Fruit fly (Drosophila melanogaster) whole organism, adult: ENCODE measurements around the gene ras.

Source experiments
- CG11617 ChIP-seq: fragments of 200-800 bp; sonication (Bioruptor generic); optimal IDR thresholded peaks from 2 replicates; lab custom pipeline; 2017; ENCODE audit warnings: mild to moderate bottlenecking, missing biosample characterization, missing genetic modification reagents, missing genetic modification characterization
- CG12768 ChIP-seq: fragments of 200-800 bp; sonication (Bioruptor generic); optimal IDR thresholded peaks from 2 replicates; lab custom pipeline; 2017; ENCODE audit warnings: missing biosample characterization, missing genetic modification characterization, mild to moderate bottlenecking, moderate library complexity, missing genetic modification reagents
- CG14711 ChIP-seq: fragments of 200-800 bp; sonication (Bioruptor generic); optimal IDR thresholded peaks from 2 replicates; lab custom pipeline; 2018; ENCODE audit warnings: missing biosample characterization, mild to moderate bottlenecking, missing genetic modification characterization, moderate library complexity
- CG1620 ChIP-seq: fragments of 200-800 bp; sonication (Bioruptor generic); optimal IDR thresholded peaks from 2 replicates; lab custom pipeline; 2016; ENCODE audit warnings: missing biosample characterization, missing genetic modification characterization
- CG33017 ChIP-seq: fragments of 200-800 bp; sonication (Bioruptor generic); optimal IDR thresholded peaks from 2 replicates; lab custom pipeline; 2018; ENCODE audit warnings: missing biosample characterization, mild to moderate bottlenecking, missing genetic modification characterization, moderate library complexity
- CG5204 ChIP-seq: fragments of 200-800 bp; sonication (Bioruptor generic); optimal IDR thresholded peaks from 2 replicates; lab custom pipeline; 2016; ENCODE audit warnings: missing biosample characterization, missing genetic modification characterization
- CG7045 ChIP-seq: fragments of 200-800 bp; sonication (Bioruptor generic); optimal IDR thresholded peaks from 2 replicates; lab custom pipeline; 2017; ENCODE audit warnings: missing biosample characterization, mild to moderate bottlenecking, missing genetic modification characterization
- CG7101 ChIP-seq: fragments of 200-800 bp; sonication (Bioruptor generic); optimal IDR thresholded peaks from 2 replicates; lab custom pipeline; 2018; ENCODE audit warnings: missing biosample characterization, mild to moderate bottlenecking, missing genetic modification characterization, moderate library complexity
- Clk ChIP-seq: fragments of 200-800 bp; sonication (Bioruptor generic); optimal IDR thresholded peaks from 2 replicates; lab custom pipeline; 2017; ENCODE audit warnings: missing biosample characterization, missing genetic modification characterization
- Crg-1 ChIP-seq: fragments of 200-800 bp; sonication (Bioruptor generic); optimal IDR thresholded peaks from 2 replicates; lab custom pipeline; 2016; ENCODE audit warnings: missing biosample characterization, missing genetic modification characterization
- Hr96 ChIP-seq: fragments of 200-800 bp; sonication (Bioruptor generic); optimal IDR thresholded peaks from 2 replicates; lab custom pipeline; 2016; ENCODE audit warnings: missing biosample characterization, missing genetic modification characterization
- Mnt ChIP-seq: fragments of 200-800 bp; sonication (Bioruptor generic); optimal IDR thresholded peaks from 2 replicates; lab custom pipeline; 2016; ENCODE audit warnings: missing biosample characterization, mild to moderate bottlenecking, missing genetic modification characterization
- bab1 ChIP-seq: fragments of 200-800 bp; sonication (Bioruptor generic); optimal IDR thresholded peaks from 3 replicates; lab custom pipeline; 2019; ENCODE audit warnings: missing biosample characterization, mild to moderate bottlenecking, missing genetic modification characterization, moderate library complexity
- cic ChIP-seq: fragments of 200-800 bp; sonication (Bioruptor generic); optimal IDR thresholded peaks from 2 replicates; lab custom pipeline; 2017; ENCODE audit warnings: missing biosample characterization, mild to moderate bottlenecking, missing genetic modification characterization, moderate library complexity
- cnc ChIP-seq, 2 experiments: fragments of >200 bp; optimal IDR thresholded peaks; 2 replicates each; lab custom pipeline; 2017
- kay ChIP-seq: fragments of 200-800 bp; sonication (Bioruptor generic); peaks from one replicate; lab custom pipeline; 2016; ENCODE audit warnings: missing biosample characterization, missing genetic modification characterization, borderline replicate concordance
- ovo ChIP-seq: fragments of 200-800 bp; sonication (Bioruptor generic); optimal IDR thresholded peaks from 2 replicates; lab custom pipeline; 2016; ENCODE audit warnings: missing biosample characterization, missing genetic modification characterization
- pad ChIP-seq: fragments of 200-800 bp; sonication (Bioruptor generic); optimal IDR thresholded peaks from 3 replicates; lab custom pipeline; 2017; ENCODE audit warnings: missing biosample characterization, missing genetic modification characterization, mild to moderate bottlenecking, moderate library complexity, missing genetic modification reagents
- tj ChIP-seq: fragments of 200-800 bp; sonication (Bioruptor generic); optimal IDR thresholded peaks from 3 replicates; lab custom pipeline; 2017; ENCODE audit warnings: missing biosample characterization, mild to moderate bottlenecking, missing genetic modification characterization, moderate library complexity
- toe ChIP-seq: fragments of 200-800 bp; sonication (Bioruptor generic); optimal IDR thresholded peaks from 2 replicates; lab custom pipeline; 2016; ENCODE audit warnings: missing biosample characterization, missing genetic modification characterization

ras gene

DNA sequence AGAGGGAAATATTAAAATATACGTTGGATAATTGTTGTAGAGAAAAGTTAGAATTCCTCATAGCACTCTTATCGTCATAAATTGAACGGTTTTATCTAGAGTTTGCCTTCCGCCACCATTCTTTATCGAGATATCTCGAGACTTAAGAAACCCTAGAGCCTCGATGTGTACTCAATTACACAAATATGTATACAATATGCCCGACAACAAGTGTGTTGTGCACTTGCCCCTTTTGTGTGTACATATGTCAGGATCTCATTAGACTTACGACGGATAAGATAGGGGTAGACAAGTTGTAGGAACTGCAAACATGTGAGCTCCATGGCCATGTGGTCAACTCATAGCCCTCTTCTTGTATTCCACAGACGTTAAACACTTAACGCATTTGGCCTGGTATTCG, 29.3 kb downstream of the ras start:
- TF ChIP-seq CG11617 (GFP tag; lab: Kevin White, UChicago), result no peak
- TF ChIP-seq bab1 (GFP tag; lab: Kevin White, UChicago), result no peak
- no peak for TF ChIP-seq kay (GFP tag; lab: Kevin White, UChicago)
- TF ChIP-seq CG7045 (GFP tag; lab: Kevin White, UChicago), result no peak
- TF ChIP-seq pad (GFP tag; lab: Kevin White, UChicago), result no peak
- TF ChIP-seq CG1620 (GFP tag; lab: Kevin White, UChicago), result no peak
- TF ChIP-seq CG5204 (GFP tag; lab: Kevin White, UChicago), result no peak
- TF ChIP-seq cnc (optimal IDR thresholded peaks at IDR 0.05; lab: Kevin White, UChicago), result no peak
- TF ChIP-seq tj, result no peak
- TF ChIP-seq cic (GFP tag; lab: Kevin White, UChicago), result no peak
- TF ChIP-seq CG7101 (tag; lab: Kevin White, UChicago), result no peak
- no peak for TF ChIP-seq Hr96 (GFP tag; lab: Kevin White, UChicago)
- TF ChIP-seq ovo (GFP tag; lab: Kevin White, UChicago), result no peak

- TF ChIP-seq bab1 (GFP tag; lab: Kevin White, UChicago), result no peak
- no peak for TF ChIP-seq Clk (GFP tag; lab: Kevin White, UChicago)
- TF ChIP-seq ovo (GFP tag; lab: Kevin White, UChicago), result no peak
- TF ChIP-seq Crg-1 (GFP tag; lab: Kevin White, UChicago), result no peak
- no peak for TF ChIP-seq tj
These were observed 30.8 kb downstream of the ras start for dm6 chrX:10774957-10775682.

DNA sequence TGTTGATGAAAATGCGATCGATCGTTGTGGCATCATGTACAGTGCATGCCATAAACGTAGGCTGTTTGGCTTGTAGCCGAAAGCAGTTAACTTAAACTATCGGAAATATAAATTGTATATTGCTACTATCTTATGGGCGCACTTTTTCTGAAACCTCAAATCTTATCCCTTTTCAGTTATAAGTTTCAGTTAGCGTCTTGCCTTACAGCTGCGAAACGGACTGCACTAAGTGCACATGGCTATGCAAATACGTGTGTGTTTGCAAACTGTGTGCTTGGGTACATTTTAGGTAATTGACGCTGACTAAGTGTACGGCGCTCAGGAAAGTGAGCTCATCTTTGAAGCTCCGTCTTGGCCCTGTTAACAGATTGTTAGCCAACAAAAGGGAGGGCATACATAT, 31.4 kb downstream of the ras start:
- no peak for TF ChIP-seq Clk (GFP tag; lab: Kevin White, UChicago)
- TF ChIP-seq bab1 (GFP tag; lab: Kevin White, UChicago), result peak; percentile 84
- TF ChIP-seq ovo (GFP tag; lab: Kevin White, UChicago), result peak; percentile 63
- TF ChIP-seq CG11617 (GFP tag; lab: Kevin White, UChicago), result peak; percentile 71
- peak; percentile 72 for TF ChIP-seq CG14711 (tag; lab: Kevin White, UChicago)
- peak; percentile 56 for TF ChIP-seq CG7045 (GFP tag; lab: Kevin White, UChicago)
- peak; percentile 65 for TF ChIP-seq CG33017 (tag; lab: Kevin White, UChicago)
- peak; percentile 80 for TF ChIP-seq CG7101 (tag; lab: Kevin White, UChicago)
- peak; percentile 23 for TF ChIP-seq toe (GFP tag; lab: Kevin White, UChicago)
- peak; percentile 50 for TF ChIP-seq CG5204 (GFP tag; lab: Kevin White, UChicago)
- TF ChIP-seq tj, result peak; percentile 39
- TF ChIP-seq cnc (optimal IDR thresholded peaks at IDR 0.05; lab: Kevin White, UChicago), result no peak
- TF ChIP-seq pad (GFP tag; lab: Kevin White, UChicago), result peak; percentile 60
- TF ChIP-seq cic (GFP tag; lab: Kevin White, UChicago), result peak; percentile 20
- TF ChIP-seq CG12768 (GFP tag; lab: Kevin White, UChicago), result peak; percentile 40
- peak; percentile 66 for TF ChIP-seq Mnt (GFP tag; lab: Kevin White, UChicago)
- TF ChIP-seq Hr96 (GFP tag; lab: Kevin White, UChicago), result no peak
- peak; percentile 1 for TF ChIP-seq kay (GFP tag; lab: Kevin White, UChicago)
- TF ChIP-seq CG1620 (GFP tag; lab: Kevin White, UChicago), result peak; percentile 84
- TF ChIP-seq Crg-1 (GFP tag; lab: Kevin White, UChicago), result peak; percentile 75

DNA sequence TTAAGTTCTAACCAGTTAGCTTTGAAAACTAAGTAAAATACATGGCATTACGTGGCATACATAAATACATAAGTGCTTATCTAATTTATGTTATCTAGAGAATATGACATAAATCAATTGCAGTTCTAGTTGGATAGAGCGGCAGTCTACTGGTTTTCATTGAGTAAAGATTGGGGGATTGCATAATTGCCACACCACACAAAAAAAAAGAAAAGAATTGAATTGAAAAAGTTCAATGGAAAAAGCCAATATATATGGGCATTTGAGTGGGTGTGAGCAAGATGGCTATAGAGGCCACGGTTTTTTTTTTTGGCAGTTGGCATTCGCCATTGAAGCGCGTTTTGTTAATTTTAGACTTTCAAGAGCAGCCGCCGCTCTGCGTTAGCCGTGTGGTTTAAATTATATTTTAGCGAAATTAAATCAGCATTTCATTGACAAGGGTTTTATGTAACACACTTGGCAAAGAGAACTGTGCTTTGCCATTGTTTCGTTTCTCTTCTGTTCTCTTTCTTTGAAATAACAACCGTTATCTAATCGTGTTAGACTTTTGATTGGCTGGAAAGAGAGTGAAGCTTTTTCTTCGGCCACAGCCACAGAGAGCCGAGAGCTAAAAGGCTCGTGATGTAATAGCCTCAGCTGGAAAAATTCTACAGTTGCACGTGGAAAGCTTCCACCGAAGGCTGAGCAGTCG, 39.2 kb downstream of the ras start:
- TF ChIP-seq kay (GFP tag; lab: Kevin White, UChicago) (peak; percentile 81), Mnt (GFP tag; lab: Kevin White, UChicago) (no peak), cnc (optimal IDR thresholded peaks at IDR 0.05; lab: Kevin White, UChicago) (no peak), cic (GFP tag; lab: Kevin White, UChicago) (peak; percentile 12), CG5204 (GFP tag; lab: Kevin White, UChicago) (no peak), CG11617 (GFP tag; lab: Kevin White, UChicago) (no peak), bab1 (GFP tag; lab: Kevin White, UChicago) (no peak), Hr96 (GFP tag; lab: Kevin White, UChicago) (no peak)

- TF ChIP-seq CG11617 (GFP tag; lab: Kevin White, UChicago), result no peak
- TF ChIP-seq kay (GFP tag; lab: Kevin White, UChicago), result no peak
- TF ChIP-seq Clk (GFP tag; lab: Kevin White, UChicago), result no peak
- TF ChIP-seq Mnt (GFP tag; lab: Kevin White, UChicago), result peak; percentile 85
- TF ChIP-seq ovo (GFP tag; lab: Kevin White, UChicago), result peak; percentile 64
- TF ChIP-seq tj, result peak; percentile 97
- peak; percentile 63 for TF ChIP-seq cic (GFP tag; lab: Kevin White, UChicago)
- no peak for TF ChIP-seq CG7101 (tag; lab: Kevin White, UChicago)
These were observed 40.1 kb downstream of the ras start for dm6 chrX:10784330-10784778.
